Fruit fly (Drosophila melanogaster) whole organism, pupa: ENCODE data around the gene tara.

ENCODE experiments used
- CG10348 ChIP-seq: fragments of 200-800 bp; sonication (Bioruptor generic); IDR thresholded peaks from 2 replicates; pipeline ENCODE4 v1.3.6; 2022; ENCODE audit warnings: missing biosample characterization, missing genetic modification characterization
- CG12605 ChIP-seq: fragments of 200-800 bp; sonication (Bioruptor generic); IDR thresholded peaks from 2 replicates; pipeline ENCODE4 v1.3.6; 2022; ENCODE audit warnings: missing biosample characterization, missing genetic modification characterization
- CG13204 ChIP-seq: fragments of 200-800 bp; sonication (Bioruptor generic); optimal IDR thresholded peaks from 2 replicates; lab custom pipeline; 2018; ENCODE audit warnings: missing biosample characterization, mild to moderate bottlenecking, missing genetic modification characterization, moderate library complexity
- CG14655 ChIP-seq: fragments of 200-800 bp; sonication (Bioruptor generic); optimal IDR thresholded peaks from 3 replicates; lab custom pipeline; 2017; ENCODE audit warnings: mild to moderate bottlenecking, missing biosample characterization, missing genetic modification reagents, missing genetic modification characterization
- CG15710 ChIP-seq: fragments of 200-800 bp; sonication (Bioruptor generic); optimal IDR thresholded peaks from 2 replicates; lab custom pipeline; 2018; ENCODE audit warnings: missing biosample characterization, mild to moderate bottlenecking, missing genetic modification characterization, moderate library complexity
- CG17806 ChIP-seq: fragments of 200-800 bp; sonication (Bioruptor generic); optimal IDR thresholded peaks from 2 replicates; lab custom pipeline; 2018; ENCODE audit warnings: missing biosample characterization, mild to moderate bottlenecking, missing genetic modification characterization, moderate library complexity
- CG32121 ChIP-seq: fragments of 200-800 bp; sonication (Bioruptor generic); IDR thresholded peaks from 2 replicates; pipeline ENCODE4 v1.3.6; 2022; ENCODE audit warnings: missing biosample characterization, missing genetic modification characterization
- CG34367 ChIP-seq: fragments of 200-800 bp; sonication (Bioruptor generic); optimal IDR thresholded peaks from 2 replicates; lab custom pipeline; 2018; ENCODE audit warnings: missing biosample characterization, mild to moderate bottlenecking, missing genetic modification characterization
- CG4496 ChIP-seq: fragments of 200-800 bp; sonication (Bioruptor generic); IDR thresholded peaks from 3 replicates; pipeline ENCODE4 v1.3.6; 2022; ENCODE audit warnings: missing biosample characterization, missing genetic modification characterization
- CG8159 ChIP-seq: fragments of 200-800 bp; sonication (Bioruptor generic); optimal IDR thresholded peaks from 3 replicates; lab custom pipeline; 2018; ENCODE audit warnings: missing biosample characterization, mild to moderate bottlenecking, missing genetic modification characterization, moderate library complexity
- CG8301 ChIP-seq: fragments of 200-800 bp; sonication (Bioruptor generic); optimal IDR thresholded peaks from 2 replicates; lab custom pipeline; 2018; ENCODE audit warnings: missing biosample characterization, mild to moderate bottlenecking, missing genetic modification characterization
- CG9948 ChIP-seq: fragments of 200-800 bp; sonication (Bioruptor generic); optimal IDR thresholded peaks from 2 replicates; lab custom pipeline; 2018; ENCODE audit warnings: missing biosample characterization, mild to moderate bottlenecking, missing genetic modification characterization, moderate library complexity
- D1 ChIP-seq: fragments of 200-800 bp; sonication (Bioruptor generic); optimal IDR thresholded peaks from 2 replicates; lab custom pipeline; 2018; ENCODE audit warnings: missing biosample characterization, mild to moderate bottlenecking, missing genetic modification characterization, moderate library complexity
- EcR ChIP-seq: fragments of 200-800 bp; sonication (Bioruptor generic); optimal IDR thresholded peaks from 3 replicates; lab custom pipeline; 2019; ENCODE audit warnings: missing biosample characterization, missing genetic modification characterization, mild to moderate bottlenecking, moderate library complexity, missing genetic modification reagents
- Ets98B ChIP-seq: fragments of 200-800 bp; sonication (Bioruptor generic); IDR thresholded peaks from 2 replicates; pipeline ENCODE4 v1.3.6; 2022; ENCODE audit warnings: missing biosample characterization, missing genetic modification characterization
- Pif1A ChIP-seq: fragments of 200-800 bp; sonication (Bioruptor generic); optimal IDR thresholded peaks from 3 replicates; lab custom pipeline; 2016; ENCODE audit warnings: missing biosample characterization, missing genetic modification characterization
- Pif1B ChIP-seq: fragments of 200-800 bp; sonication (Bioruptor generic); optimal IDR thresholded peaks from 3 replicates; lab custom pipeline; 2016; ENCODE audit warnings: missing biosample characterization, missing genetic modification characterization
- Snoo ChIP-seq: fragments of 200-800 bp; sonication (Bioruptor generic); optimal IDR thresholded peaks from 3 replicates; lab custom pipeline; 2017; ENCODE audit warnings: missing biosample characterization, mild to moderate bottlenecking, missing genetic modification characterization, inconsistent platforms
- fd96Ca ChIP-seq: fragments of 200-800 bp; sonication (Bioruptor generic); IDR thresholded peaks from 3 replicates; pipeline ENCODE4 v1.3.6; 2022; ENCODE audit warnings: missing biosample characterization, missing genetic modification characterization
- gl ChIP-seq: fragments of 200-800 bp; sonication (Bioruptor generic); optimal IDR thresholded peaks from 2 replicates; lab custom pipeline; 2018; ENCODE audit warnings: missing biosample characterization, mild to moderate bottlenecking, missing genetic modification characterization
- rn ChIP-seq: fragments of 200-800 bp; sonication (Bioruptor generic); IDR thresholded peaks from 2 replicates; pipeline ENCODE4 v1.3.6; 2022; ENCODE audit warnings: missing biosample characterization, missing genetic modification characterization

Gene tara

dm6 chr3R:16249510-16249828 is 24.0 kb downstream of the tara start:
- TF ChIP-seq CG10348 (GFP tag; lab: Robert Waterston, UW) (no peak), D1 (no peak), gl (tag; lab: Kevin White, UChicago) (no peak), fd96Ca (GFP tag; lab: Robert Waterston, UW) (no peak)

- TF ChIP-seq CG14655 (GFP tag; lab: Kevin White, UChicago), result peak; percentile 52
- no peak for TF ChIP-seq CG9948 (tag; lab: Kevin White, UChicago)
- TF ChIP-seq Snoo (tag; lab: Kevin White, UChicago), result peak; percentile 36
- TF ChIP-seq gl (tag; lab: Kevin White, UChicago), result peak; percentile 46
- peak; percentile 22 for TF ChIP-seq CG8159
- peak; percentile 94 for TF ChIP-seq EcR (GFP tag; lab: Kevin White, UChicago)
- TF ChIP-seq CG34367, result peak; percentile 46
- no peak for TF ChIP-seq rn (GFP tag; lab: Robert Waterston, UW)
- TF ChIP-seq Pif1A (GFP tag; lab: Kevin White, UChicago), result peak; percentile 51
- no peak for TF ChIP-seq CG32121 (GFP tag; lab: Robert Waterston, UW)
- TF ChIP-seq Pif1B, result peak; percentile 65
- peak; percentile 27 for TF ChIP-seq CG15710 (tag; lab: Kevin White, UChicago)
- no peak for TF ChIP-seq CG4496 (GFP tag; lab: Robert Waterston, UW)
- TF ChIP-seq CG10348 (GFP tag; lab: Robert Waterston, UW), result no peak
- TF ChIP-seq CG13204, result peak; percentile 72
- TF ChIP-seq, all 21 proteins: peak for 10
These were observed 24.7 kb downstream of the tara start for dm6 chr3R:16249829-16250814.

dm6 chr3R:16251270-16251925 is 25.9 kb downstream of the tara start:
- TF ChIP-seq EcR (GFP tag; lab: Kevin White, UChicago) (peak; percentile 63), Ets98B (GFP tag; lab: Robert Waterston, UW) (no peak)

dm6 chr3R:16251926-16252287 is 26.5 kb downstream of the tara start:
- TF ChIP-seq CG10348 (GFP tag; lab: Robert Waterston, UW) (no peak), CG13204 (peak; percentile 78), rn (GFP tag; lab: Robert Waterston, UW) (no peak), EcR (GFP tag; lab: Kevin White, UChicago) (no peak)

dm6 chr3R:16252898-16253412 is 27.5 kb downstream of the tara start:
- TF ChIP-seq CG13204 (peak; percentile 79), gl (tag; lab: Kevin White, UChicago) (peak; percentile 67), CG17806 (tag; lab: Kevin White, UChicago) (peak; percentile 10), Ets98B (GFP tag; lab: Robert Waterston, UW) (no peak), EcR (GFP tag; lab: Kevin White, UChicago) (peak; percentile 70), Pif1B (peak; percentile 45), CG14655 (GFP tag; lab: Kevin White, UChicago) (no peak), Pif1A (GFP tag; lab: Kevin White, UChicago) (peak; percentile 55)

dm6 chr3R:16253427-16253883 is 28.0 kb downstream of the tara start:
- no peak for TF ChIP-seq CG13204
- peak; percentile 67 for TF ChIP-seq CG17806 (tag; lab: Kevin White, UChicago)
- TF ChIP-seq CG34367, result peak; percentile 72
- TF ChIP-seq CG12605 (GFP tag; lab: Robert Waterston, UW), result no peak
- no peak for TF ChIP-seq rn (GFP tag; lab: Robert Waterston, UW)
- TF ChIP-seq CG9948 (tag; lab: Kevin White, UChicago), result peak; percentile 80
- peak; percentile 87 for TF ChIP-seq CG14655 (GFP tag; lab: Kevin White, UChicago)
- TF ChIP-seq CG32121 (GFP tag; lab: Robert Waterston, UW), result no peak
- peak; percentile 77 for TF ChIP-seq CG15710 (tag; lab: Kevin White, UChicago)
- TF ChIP-seq Ets98B (GFP tag; lab: Robert Waterston, UW), result no peak
- no peak for TF ChIP-seq gl (tag; lab: Kevin White, UChicago)
- no peak for TF ChIP-seq CG10348 (GFP tag; lab: Robert Waterston, UW)
- peak; percentile 86 for TF ChIP-seq CG8159
- peak; percentile 40 for TF ChIP-seq Pif1B
- peak; percentile 81 for TF ChIP-seq D1
- TF ChIP-seq CG8301, result peak; percentile 78
- peak; percentile 65 for TF ChIP-seq Pif1A (GFP tag; lab: Kevin White, UChicago)
- peak; percentile 71 for TF ChIP-seq Snoo (tag; lab: Kevin White, UChicago)
- no peak for TF ChIP-seq EcR (GFP tag; lab: Kevin White, UChicago)
- no peak for TF ChIP-seq fd96Ca (GFP tag; lab: Robert Waterston, UW)
- TF ChIP-seq CG4496 (GFP tag; lab: Robert Waterston, UW), result no peak
